Fruit fly (Drosophila melanogaster): ENCODE data around the gene SCCRO.

dm6 chr3L:15535228-15535598 is 28.0 kb upstream of the SCCRO start, which contains the start of gene CrebA:
- TF ChIP-seq toe (GFP tag; optimal IDR thresholded peaks at IDR 0.05) (no peak), CG12768 (GFP tag; optimal IDR thresholded peaks at IDR 0.05) (no peak), tj (GFP tag; optimal IDR thresholded peaks at IDR 0.05) (no peak), CG14711 (tag; optimal IDR thresholded peaks at IDR 0.05) (no peak)

Measured in whole organism, adult.